Fruit fly (Drosophila melanogaster): Measurements from ENCODE around the gene woc.

Gene woc

dm6 chr3R:27209561-27210275 lies 54.1 kb downstream of the woc start (continued):
- TF ChIP-seq Ets96B (tag; optimal IDR thresholded peaks at IDR 0.05) (no peak), CG8119 (GFP tag; IDR thresholded peaks at IDR 0.05) (peak; percentile 69; the same call in 2 of the 3 replicates), CG10669 (GFP tag; optimal IDR thresholded peaks at IDR 0.05) (no peak), Hr39 (GFP tag; optimal IDR thresholded peaks at IDR 0.05) (no peak), CG3919 (GFP tag; optimal IDR thresholded peaks at IDR 0.05) (no peak), salr (GFP tag; optimal IDR thresholded peaks at IDR 0.05) (no peak), CG16779 (tag; optimal IDR thresholded peaks at IDR 0.05) (no peak), Ets21C (GFP tag; optimal IDR thresholded peaks at IDR 0.05) (no peak), CG4318 (GFP tag; optimal IDR thresholded peaks at IDR 0.05) (no peak), Gug (GFP tag; IDR thresholded peaks at IDR 0.05) (peak; percentile 43; the same call in 1 of the 2 replicates), CG6854 (GFP tag; optimal IDR thresholded peaks at IDR 0.05) (no peak), CG32006 (GFP tag; optimal IDR thresholded peaks at IDR 0.05) (peak; percentile 43), fd59A (GFP tag; optimal IDR thresholded peaks at IDR 0.05) (no peak)

DNA sequence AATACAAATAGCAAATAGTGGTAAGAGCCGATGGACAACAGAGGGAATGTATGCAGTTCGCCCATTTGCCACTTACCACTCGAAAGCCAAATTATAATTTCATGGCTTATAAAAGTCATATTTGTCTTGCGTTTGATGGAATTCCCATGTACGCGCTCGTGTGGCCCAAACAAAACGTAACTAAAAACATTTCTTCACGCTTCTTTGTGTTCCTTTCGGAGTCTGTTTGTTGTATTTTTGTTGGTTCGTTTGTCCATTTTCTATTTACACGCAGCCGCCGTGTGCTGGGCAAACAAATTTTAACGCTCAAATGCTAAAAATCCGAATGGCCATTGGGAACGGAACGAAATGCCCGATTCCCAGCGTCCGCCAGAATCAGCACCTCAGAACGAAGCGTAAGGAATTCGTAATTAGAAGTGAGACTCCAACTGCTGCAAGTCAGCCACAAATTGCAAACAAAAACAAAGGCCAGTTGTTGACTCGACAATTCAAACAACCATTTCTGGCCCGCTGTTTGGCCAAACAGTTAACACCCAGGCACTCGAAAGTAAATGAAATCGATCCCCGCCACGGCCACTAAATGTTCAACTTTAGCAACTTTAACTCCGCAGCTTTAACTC lies 55.0 kb downstream of the woc start:
- peak; percentile 78 for TF ChIP-seq fkh (GFP tag; optimal IDR thresholded peaks at IDR 0.05)
- TF ChIP-seq Hr38 (GFP tag; optimal IDR thresholded peaks at IDR 0.05) = no peak
